Worm (Caenorhabditis elegans): ENCODE data around the gene irld-49.

irld-49 gene

ce11 chrII:2923617-2924016 lies 20.4 kb upstream of the irld-49 start, which contains the start of gene ZK355.2:
Gene ZK355.2, plus strand, starts transcription at chrII:2923917.
- TF ChIP-seq nfya-1 (tag; optimal IDR thresholded peaks at IDR 0.05; ENCODE audit: borderline replicate concordance, insufficient read depth) (no peak), rpc-1 (optimal IDR thresholded peaks at IDR 0.05) (no peak), rpc-1 (tag; optimal IDR thresholded peaks at IDR 0.05) (no peak), K11D2.4 (GFP tag; IDR thresholded peaks at IDR 0.05) (no peak), ama-1 (optimal IDR thresholded peaks at IDR 0.05) (no peak), ama-1 (GFP tag; optimal IDR thresholded peaks at IDR 0.05) (no peak), hlh-12 (tag; optimal IDR thresholded peaks at IDR 0.05) (no peak), lsy-27 (tag; optimal IDR thresholded peaks at IDR 0.05; ENCODE audit: borderline replicate concordance, insufficient read depth) (no peak), nhr-80 (tag; optimal IDR thresholded peaks at IDR 0.05) (peak; percentile 16), F57C9.4 (tag; optimal IDR thresholded peaks at IDR 0.05) (no peak), K12H6.12 (tag; optimal IDR thresholded peaks at IDR 0.05) (no peak), hmg-20 (GFP tag; IDR thresholded peaks at IDR 0.05) (no peak), let-526 (GFP tag; IDR thresholded peaks at IDR 0.05) (no peak), pbrm-1 (GFP tag; IDR thresholded peaks at IDR 0.05) (no peak), zim-3 (tag; optimal IDR thresholded peaks at IDR 0.05) (no peak), F57A8.1 (GFP tag; optimal IDR thresholded peaks at IDR 0.05) (no peak), attf-3 (GFP tag; conservative IDR thresholded peaks at IDR 0.05) (0 out of 2 replicates have a peak, but pooled peaks have one; percentile 38)

- TF ChIP-seq somi-1 (GFP tag; optimal IDR thresholded peaks at IDR 0.05) (no peak), zfh-2 (GFP tag; conservative IDR thresholded peaks at IDR 0.05) (peak; percentile 55; the same call in 1 of the 2 replicates), nhr-120 (GFP tag; IDR thresholded peaks at IDR 0.05) (no peak), C06A6.2 (GFP tag; conservative IDR thresholded peaks at IDR 0.05) (no peak), egrh-3 (GFP tag; IDR thresholded peaks at IDR 0.05) (peak; percentile 61; the same call in 1 of the 2 replicates), akir-1 (GFP tag; optimal IDR thresholded peaks at IDR 0.05) (no peak), fkh-3 (tag; optimal IDR thresholded peaks at IDR 0.05) (no peak), lir-1 (GFP tag; conservative IDR thresholded peaks at IDR 0.05) (no peak), dpl-1 (GFP tag; optimal IDR thresholded peaks at IDR 0.05) (no peak), egl-44 (GFP tag; IDR thresholded peaks at IDR 0.05) (no peak), ets-4 (GFP tag; optimal IDR thresholded peaks at IDR 0.05) (no peak), hmg-1.2 (GFP tag; IDR thresholded peaks at IDR 0.05) (peak; percentile 67), sea-2 (GFP tag; IDR thresholded peaks at IDR 0.05) (no peak), aptf-2 (GFP tag; conservative IDR thresholded peaks at IDR 0.05) (no peak), lin-26 (GFP tag; IDR thresholded peaks at IDR 0.05) (no peak), egl-18 (GFP tag; IDR thresholded peaks at IDR 0.05) (no peak)
Observed at ce11 chrII:2925032-2925431, 18.9 kb upstream of the irld-49 start.

ce11 chrII:2925806-2926558 lies 18.0 kb upstream of the irld-49 start:
- TF ChIP-seq F10E7.11 (tag; optimal IDR thresholded peaks at IDR 0.05) (peak; percentile 15), mcd-1 (GFP tag; IDR thresholded peaks at IDR 0.05) (0 out of 2 replicates have a peak, but pooled peaks have one; percentile 28), pbrm-1 (GFP tag; IDR thresholded peaks at IDR 0.05) (no peak), chd-7 (tag; optimal IDR thresholded peaks at IDR 0.05) (no peak), nhr-90 (tag; optimal IDR thresholded peaks at IDR 0.05) (no peak), B0336.3 (GFP tag; IDR thresholded peaks at IDR 0.05) (no peak), ztf-28 (GFP tag; IDR thresholded peaks at IDR 0.05) (no peak), ets-4 (GFP tag; optimal IDR thresholded peaks at IDR 0.05) (peak; percentile 3), let-526 (GFP tag; IDR thresholded peaks at IDR 0.05) (no peak), nhr-27 (tag; optimal IDR thresholded peaks at IDR 0.05) (no peak), lin-26 (GFP tag; IDR thresholded peaks at IDR 0.05) (no peak), zfh-2 (GFP tag; conservative IDR thresholded peaks at IDR 0.05) (peak; percentile 68), aptf-3 (GFP tag; IDR thresholded peaks at IDR 0.05) (0 out of 2 replicates have a peak, but pooled peaks have one; percentile 7), hrde-1 (tag; optimal IDR thresholded peaks at IDR 0.05; ENCODE audit: borderline replicate concordance) (no peak), dpff-1 (tag; optimal IDR thresholded peaks at IDR 0.05) (no peak), tbp1 (GFP tag; optimal IDR thresholded peaks at IDR 0.05) (no peak), egrh-3 (GFP tag; IDR thresholded peaks at IDR 0.05) (peak; percentile 72), tlf-1 (GFP tag; optimal IDR thresholded peaks at IDR 0.05) (no peak), rpc-1 (optimal IDR thresholded peaks at IDR 0.05) (no peak), rpc-1 (tag; optimal IDR thresholded peaks at IDR 0.05) (no peak), Y53G8AR.9 (GFP tag; conservative IDR thresholded peaks at IDR 0.05) (no peak)
